Worm (Caenorhabditis elegans) whole organism, L1 larva: ENCODE results near the gene rpl-22.

ENCODE experiments used
- C04F5.9 ChIP-seq: sonication (generic microtip); optimal IDR thresholded peaks from 2 replicates; lab custom pipeline; 2016; ENCODE audit warnings: missing genetic modification characterization, missing compliant biosample characterization
- C16A3.4 ChIP-seq: fragments of 150-350 bp; optimal IDR thresholded peaks from 2 replicates; lab custom pipeline; 2014; ENCODE audit warnings: missing biosample characterization, missing genetic modification characterization
- F16B12.6 ChIP-seq: fragments of 150-350 bp; optimal IDR thresholded peaks from 2 replicates; lab custom pipeline; 2014; ENCODE audit warnings: missing biosample characterization, missing genetic modification characterization
- Y116A8C.19 ChIP-seq: sonication (generic microtip); optimal IDR thresholded peaks from 2 replicates; lab custom pipeline; 2016; ENCODE audit warnings: missing compliant biosample characterization, missing genetic modification characterization, borderline replicate concordance
- aly-2 ChIP-seq: fragments of 150-350 bp; optimal IDR thresholded peaks from 2 replicates; lab custom pipeline; 2014; ENCODE audit warnings: missing biosample characterization, missing genetic modification characterization
- ama-1 ChIP-seq: fragments of 150-350 bp; optimal IDR thresholded peaks from 2 replicates; lab custom pipeline; 2014
- blmp-1 ChIP-seq: fragments of 150-350 bp; optimal IDR thresholded peaks from 2 replicates; lab custom pipeline; 2014; ENCODE audit warnings: missing biosample characterization, missing genetic modification characterization
- ceh-63 ChIP-seq: fragments of 200-800 bp; sonication (Bioruptor generic); optimal IDR thresholded peaks from 2 replicates; lab custom pipeline; 2018; ENCODE audit warnings: mild to moderate bottlenecking, missing genetic modification characterization, missing compliant biosample characterization
- ceh-82 ChIP-seq, 3 experiments: fragments of 150-350 bp in 1 of 3; sonication (generic microtip) in 2 of 3; optimal IDR thresholded peaks; 2 replicates each; lab custom pipeline; 2014 to 2017; ENCODE audit warnings: missing biosample characterization in 3 of 3, missing genetic modification characterization in 3 of 3
- ceh-88 ChIP-seq: fragments of 200-800 bp; sonication (Bioruptor generic); IDR thresholded peaks from 2 replicates; pipeline ENCODE4 v1.3.6; 2022; ENCODE audit warnings: missing genetic modification characterization, missing compliant biosample characterization
- ceh-90 ChIP-seq: sonication (generic microtip); optimal IDR thresholded peaks from 2 replicates; lab custom pipeline; 2016; ENCODE audit warnings: missing genetic modification characterization, missing compliant biosample characterization
- dpl-1 ChIP-seq, 3 experiments: fragments of 150-350 bp in 2 of 3; sonication (generic microtip) in 1 of 3; optimal IDR thresholded peaks; 2 replicates each; lab custom pipeline; 2014 to 2017; ENCODE audit warnings: missing biosample characterization in 3 of 3, missing genetic modification characterization in 3 of 3, missing genetic modification reagents in 3 of 3
- dsc-1 ChIP-seq: sonication (generic microtip); optimal IDR thresholded peaks from 2 replicates; lab custom pipeline; 2016; ENCODE audit warnings: mild to moderate bottlenecking, missing genetic modification characterization, missing compliant biosample characterization
- efl-1 ChIP-seq, 4 experiments: fragments of 150-350 bp; optimal IDR thresholded peaks in 3 of 4; peaks in 1 of 4; 1 replicate in 1 of 4; 2 replicates in 3 of 4; lab custom pipeline; 2014; ENCODE audit warnings: missing biosample characterization in 2 of 4, missing genetic modification characterization in 2 of 4, missing genetic modification reagents in 2 of 4
- egl-27 ChIP-seq, 2 experiments: fragments of 150-350 bp in 1 of 2; sonication (generic microtip); optimal IDR thresholded peaks; 3 replicates each; lab custom pipeline; 2017 to 2018; ENCODE audit warnings: missing biosample characterization in 2 of 2, missing genetic modification characterization in 2 of 2, missing genetic modification reagents in 2 of 2
- elt-2 ChIP-seq: sonication (generic microtip); optimal IDR thresholded peaks from 2 replicates; lab custom pipeline; 2016; ENCODE audit warnings: missing genetic modification characterization, mild to moderate bottlenecking, inconsistent platforms, missing compliant biosample characterization, missing genetic modification reagents
- elt-3 ChIP-seq, 6 experiments: fragments of 150-350 bp in 1 of 6; sonication (generic microtip); optimal IDR thresholded peaks; 2 replicates each; lab custom pipeline; 2017 to 2018; ENCODE audit warnings: missing biosample characterization in 6 of 6, missing genetic modification characterization in 6 of 6, inconsistent platforms in 1 of 6
- fkh-10 ChIP-seq: sonication (generic microtip); optimal IDR thresholded peaks from 2 replicates; lab custom pipeline; 2017; ENCODE audit warnings: missing biosample characterization, missing genetic modification reagents, missing genetic modification characterization
- fkh-4 ChIP-seq: sonication (generic microtip); optimal IDR thresholded peaks from 2 replicates; lab custom pipeline; 2016; ENCODE audit warnings: missing compliant biosample characterization, missing genetic modification characterization, borderline replicate concordance
- grh-1 ChIP-seq: fragments of 200-800 bp; sonication (Bioruptor generic); IDR thresholded peaks from 2 replicates; pipeline ENCODE4 v1.3.6; 2022; ENCODE audit warnings: missing genetic modification reagents, missing genetic modification characterization, missing compliant biosample characterization
- hlh-4 ChIP-seq: sonication (generic microtip); optimal IDR thresholded peaks from 2 replicates; lab custom pipeline; 2016; ENCODE audit warnings: mild to moderate bottlenecking, missing genetic modification characterization, missing compliant biosample characterization
- hpl-2 ChIP-seq: fragments of 150-350 bp; optimal IDR thresholded peaks from 2 replicates; lab custom pipeline; 2014; ENCODE audit warnings: missing biosample characterization, missing genetic modification reagents, missing genetic modification characterization
- irx-1 ChIP-seq: sonication (generic microtip); optimal IDR thresholded peaks from 2 replicates; lab custom pipeline; 2016; ENCODE audit warnings: missing genetic modification characterization, missing compliant biosample characterization
- jun-1 ChIP-seq: fragments of 150-350 bp; optimal IDR thresholded peaks from 2 replicates; lab custom pipeline; 2014; ENCODE audit warnings: missing biosample characterization, missing genetic modification reagents, missing genetic modification characterization
- lin-14 ChIP-seq: fragments of 200-800 bp; sonication (Bioruptor generic); optimal IDR thresholded peaks from 2 replicates; lab custom pipeline; 2018; ENCODE audit warnings: mild to moderate bottlenecking, missing genetic modification characterization, moderate library complexity, missing compliant biosample characterization
- lin-35 ChIP-seq, 2 experiments: fragments of 150-350 bp; optimal IDR thresholded peaks; 2 replicates each; lab custom pipeline; 2014; ENCODE audit warnings: missing biosample characterization in 2 of 2, missing genetic modification characterization in 2 of 2, missing genetic modification reagents in 2 of 2
- lir-3 ChIP-seq: sonication (generic microtip); optimal IDR thresholded peaks from 2 replicates; lab custom pipeline; 2016; ENCODE audit warnings: mild to moderate bottlenecking, missing genetic modification characterization, moderate library complexity, missing compliant biosample characterization; ENCODE audit not compliant: poor library complexity
- lsy-2 ChIP-seq, 2 experiments: fragments of 150-350 bp; optimal IDR thresholded peaks; 2 replicates each; lab custom pipeline; 2014; ENCODE audit warnings: missing biosample characterization in 2 of 2, missing genetic modification characterization in 2 of 2
- mdl-1 ChIP-seq, 2 experiments: fragments of 150-350 bp; optimal IDR thresholded peaks; 2 replicates each; lab custom pipeline; 2014 to 2017; ENCODE audit warnings: missing biosample characterization in 2 of 2, missing genetic modification characterization in 2 of 2, inconsistent platforms in 1 of 2
- mef-2 ChIP-seq: fragments of 150-350 bp; optimal IDR thresholded peaks from 2 replicates; lab custom pipeline; 2014; ENCODE audit warnings: missing biosample characterization, missing genetic modification characterization
- mep-1 ChIP-seq: fragments of 150-350 bp; optimal IDR thresholded peaks from 2 replicates; lab custom pipeline; 2014; ENCODE audit warnings: missing biosample characterization, missing genetic modification characterization
- nhr-11 ChIP-seq: fragments of 150-350 bp; optimal IDR thresholded peaks from 2 replicates; lab custom pipeline; 2014; ENCODE audit warnings: missing biosample characterization, missing genetic modification characterization
- nhr-20 ChIP-seq: sonication (generic microtip); optimal IDR thresholded peaks from 2 replicates; lab custom pipeline; 2016; ENCODE audit warnings: mild to moderate bottlenecking, missing genetic modification characterization, missing compliant biosample characterization
- nhr-28 ChIP-seq: fragments of 150-350 bp; optimal IDR thresholded peaks from 2 replicates; lab custom pipeline; 2014; ENCODE audit warnings: missing biosample characterization, missing genetic modification characterization
- nhr-47 ChIP-seq: sonication (generic microtip); optimal IDR thresholded peaks from 2 replicates; lab custom pipeline; 2016; ENCODE audit warnings: mild to moderate bottlenecking, missing genetic modification characterization, moderate library complexity, missing compliant biosample characterization
- nhr-76 ChIP-seq: sonication (generic microtip); optimal IDR thresholded peaks from 2 replicates; lab custom pipeline; 2017; ENCODE audit warnings: missing biosample characterization, missing genetic modification characterization
- nhr-77 ChIP-seq: fragments of 150-350 bp; optimal IDR thresholded peaks from 2 replicates; lab custom pipeline; 2014; ENCODE audit warnings: missing biosample characterization, missing genetic modification characterization
- nhr-84 ChIP-seq: sonication (generic microtip); optimal IDR thresholded peaks from 2 replicates; lab custom pipeline; 2017; ENCODE audit warnings: missing biosample characterization, missing genetic modification characterization
- nhr-85 ChIP-seq: sonication (generic microtip); peaks from one replicate; lab custom pipeline; 2016; ENCODE audit warnings: missing genetic modification characterization, inconsistent platforms, missing compliant biosample characterization
- nhr-90 ChIP-seq: sonication (generic microtip); optimal IDR thresholded peaks from 2 replicates; lab custom pipeline; 2016; ENCODE audit warnings: mild to moderate bottlenecking, missing genetic modification characterization, missing compliant biosample characterization; ENCODE audit not compliant: poor library complexity
- pag-3 ChIP-seq: sonication (generic microtip); optimal IDR thresholded peaks from 2 replicates; lab custom pipeline; 2017; ENCODE audit warnings: missing genetic modification characterization, mild to moderate bottlenecking, missing compliant biosample characterization, antibody characterized with exemption, borderline replicate concordance; ENCODE audit not compliant: insufficient read depth
- snpc-4 ChIP-seq: fragments of 150-350 bp; optimal IDR thresholded peaks from 2 replicates; lab custom pipeline; 2014; ENCODE audit warnings: missing biosample characterization, missing genetic modification characterization
- sptf-1 ChIP-seq: fragments of 150-350 bp; optimal IDR thresholded peaks from 2 replicates; lab custom pipeline; 2014; ENCODE audit warnings: missing biosample characterization, missing genetic modification characterization
- unc-130 ChIP-seq: fragments of 150-350 bp; optimal IDR thresholded peaks from 2 replicates; lab custom pipeline; 2017; ENCODE audit warnings: missing biosample characterization, missing genetic modification characterization, inconsistent platforms
- unc-30 ChIP-seq: sonication (generic microtip); optimal IDR thresholded peaks from 2 replicates; lab custom pipeline; 2017; ENCODE audit warnings: missing biosample characterization, missing genetic modification characterization
- unc-62 ChIP-seq: fragments of 150-350 bp; optimal IDR thresholded peaks from 2 replicates; lab custom pipeline; 2014; ENCODE audit warnings: missing biosample characterization, missing genetic modification reagents, missing genetic modification characterization
- unc-86 ChIP-seq: sonication (generic microtip); optimal IDR thresholded peaks from 2 replicates; lab custom pipeline; 2016; ENCODE audit warnings: missing genetic modification characterization, missing compliant biosample characterization
- unc-98 ChIP-seq: fragments of 200-800 bp; sonication (Bioruptor generic); IDR thresholded peaks from 2 replicates; pipeline ENCODE4 v1.3.6; 2022; ENCODE audit warnings: missing genetic modification characterization, missing compliant biosample characterization
- xbp-1 ChIP-seq: sonication (generic microtip); optimal IDR thresholded peaks from 2 replicates; lab custom pipeline; 2016; ENCODE audit warnings: missing genetic modification characterization, missing compliant biosample characterization
- zag-1 ChIP-seq: fragments of 150-350 bp; optimal IDR thresholded peaks from 2 replicates; lab custom pipeline; 2014; ENCODE audit warnings: missing biosample characterization, missing genetic modification characterization
- zip-4 ChIP-seq: fragments of 200-800 bp; sonication (Bioruptor generic); optimal IDR thresholded peaks from 2 replicates; lab custom pipeline; 2018; ENCODE audit warnings: mild to moderate bottlenecking, missing genetic modification characterization, moderate library complexity, missing compliant biosample characterization
- ztf-11 ChIP-seq, 2 experiments: sonication (generic microtip); optimal IDR thresholded peaks; 2 replicates each; lab custom pipeline; 2016 to 2017; ENCODE audit warnings: missing genetic modification characterization in 2 of 2, missing biosample characterization in 1 of 2, missing compliant biosample characterization in 1 of 2

The rpl-22 gene

ce11 chrII:5055129-5055666 is at the start of gene rpl-22, which contains the start of gene ify-1:
TSS of gene rpl-22 (plus strand) at chrII:5055616.
TSS of gene ify-1 (minus strand) at chrII:5055179.
- TF ChIP-seq dpl-1 (GFP tag; optimal IDR thresholded peaks at IDR 0.05; lab: Kevin White, UChicago) (peak; percentile 93 to 94 (median 94)), unc-86 (peak; percentile 88), ceh-82 (tag; optimal IDR thresholded peaks at IDR 0.05; lab: Kevin White, UChicago) (peak; percentile 89 to 97 (median 94)), zag-1 (tag; lab: Kevin White, UChicago) (peak; percentile 17), mdl-1 (tag; optimal IDR thresholded peaks at IDR 0.05; lab: Kevin White, UChicago) (peak in 1 of 2 experiments; percentile 90), elt-3 (tag; optimal IDR thresholded peaks at IDR 0.05; lab: Kevin White, UChicago) (peak; percentile 5 to 98 (median 78)), nhr-77 (tag; lab: Kevin White, UChicago) (peak; percentile 95), unc-62 (GFP tag; lab: Kevin White, UChicago) (no peak), C04F5.9 (peak; percentile 80), lir-3 (tag; lab: Kevin White, UChicago) (peak; percentile 81), hlh-4 (tag; lab: Kevin White, UChicago) (no peak), nhr-20 (peak; percentile 97), lin-35 (GFP tag; optimal IDR thresholded peaks at IDR 0.05; lab: Kevin White, UChicago) (peak; percentile 95 to 98), hpl-2 (GFP tag; lab: Kevin White, UChicago) (peak; percentile 75), mep-1 (peak; percentile 95), nhr-11 (tag; lab: Kevin White, UChicago) (peak; percentile 72), lsy-2 (tag; optimal IDR thresholded peaks at IDR 0.05; lab: Kevin White, UChicago) (peak; percentile 99 to 100), mef-2 (tag; lab: Kevin White, UChicago) (peak; percentile 17), xbp-1 (peak; percentile 93), zip-4 (GFP tag; lab: Kevin White, UChicago) (peak; percentile 78), jun-1 (tag; lab: Kevin White, UChicago) (peak; percentile 89), blmp-1 (tag; lab: Kevin White, UChicago) (peak; percentile 87), ztf-11 (tag; optimal IDR thresholded peaks at IDR 0.05; lab: Kevin White, UChicago) (peak in 1 of 2 experiments; percentile 78), egl-27 (tag; optimal IDR thresholded peaks at IDR 0.05; lab: Kevin White, UChicago) (peak in 1 of 2 experiments; percentile 36), nhr-76 (tag; lab: Kevin White, UChicago) (no peak), efl-1 (optimal IDR thresholded peaks at IDR 0.05; lab: Kevin White, UChicago) (peak; percentile 95 to 96), efl-1 (GFP tag; optimal IDR thresholded peaks at IDR 0.05 in 1 of 2; lab: Kevin White, UChicago) (peak; percentile 93 to 99), aly-2 (tag; lab: Kevin White, UChicago) (peak; percentile 69), dsc-1 (tag; lab: Kevin White, UChicago) (peak; percentile 89), ama-1 (lab: Kevin White, UChicago) (peak; percentile 70), lin-14 (GFP tag; lab: Kevin White, UChicago) (peak; percentile 92), grh-1 (GFP tag; lab: Robert Waterston, UW) (peak; percentile 92), fkh-4 (tag; lab: Kevin White, UChicago) (peak; percentile 54), elt-2 (tag; lab: Kevin White, UChicago) (peak; percentile 99), ceh-63 (GFP tag; lab: Kevin White, UChicago) (no peak), C16A3.4 (tag; lab: Kevin White, UChicago) (peak; percentile 98), nhr-84 (tag; lab: Kevin White, UChicago) (no peak), ceh-88 (GFP tag; lab: Robert Waterston, UW) (peak; percentile 82), irx-1 (peak; percentile 85), nhr-90 (tag; lab: Kevin White, UChicago) (peak; percentile 92), F16B12.6 (peak; percentile 75), nhr-47 (tag; lab: Kevin White, UChicago) (peak; percentile 94), nhr-85 (tag; lab: Kevin White, UChicago) (peak; percentile 96), sptf-1 (tag; lab: Kevin White, UChicago) (no peak), pag-3 (tag; lab: Kevin White, UChicago) (no peak), unc-130 (tag; lab: Kevin White, UChicago) (peak; percentile 99), unc-98 (GFP tag; lab: Robert Waterston, UW) (no peak), Y116A8C.19 (tag; lab: Kevin White, UChicago) (no peak), snpc-4 (tag; lab: Kevin White, UChicago) (peak; percentile 93), fkh-10 (GFP tag; lab: Kevin White, UChicago) (peak; percentile 87), unc-30 (tag; lab: Kevin White, UChicago) (no peak), ceh-90 (tag; lab: Kevin White, UChicago) (no peak), nhr-28 (tag; lab: Kevin White, UChicago) (no peak)
